Worm (Caenorhabditis elegans) whole organism, L1 larva: Measurements from ENCODE around the gene C01G6.3.

ENCODE experiments used
- aha-1 ChIP-seq: fragments of 150-350 bp; optimal IDR thresholded peaks from 2 replicates; lab custom pipeline; 2014; ENCODE audit warnings: missing biosample characterization, missing genetic modification characterization
- alr-1 ChIP-seq: fragments of 200-800 bp; sonication (Bioruptor generic); optimal IDR thresholded peaks from 2 replicates; lab custom pipeline; 2018; ENCODE audit warnings: borderline replicate concordance, mild to moderate bottlenecking, missing genetic modification characterization, missing compliant biosample characterization
- blmp-1 ChIP-seq: fragments of 150-350 bp; optimal IDR thresholded peaks from 2 replicates; lab custom pipeline; 2014; ENCODE audit warnings: missing biosample characterization, missing genetic modification characterization
- ceh-8 ChIP-seq: fragments of 200-800 bp; sonication (Bioruptor generic); optimal IDR thresholded peaks from 2 replicates; lab custom pipeline; 2018; ENCODE audit warnings: mild to moderate bottlenecking, missing genetic modification characterization, moderate library complexity, missing compliant biosample characterization
- dpl-1 ChIP-seq, 3 experiments: fragments of 150-350 bp in 2 of 3; sonication (generic microtip) in 1 of 3; optimal IDR thresholded peaks; 2 replicates each; lab custom pipeline; 2014 to 2017; ENCODE audit warnings: missing biosample characterization in 3 of 3, missing genetic modification characterization in 3 of 3, missing genetic modification reagents in 3 of 3
- efl-1 ChIP-seq, 4 experiments: fragments of 150-350 bp; optimal IDR thresholded peaks in 3 of 4; peaks in 1 of 4; 1 replicate in 1 of 4; 2 replicates in 3 of 4; lab custom pipeline; 2014; ENCODE audit warnings: missing biosample characterization in 2 of 4, missing genetic modification characterization in 2 of 4, missing genetic modification reagents in 2 of 4
- elt-2 ChIP-seq: sonication (generic microtip); optimal IDR thresholded peaks from 2 replicates; lab custom pipeline; 2016; ENCODE audit warnings: missing genetic modification characterization, mild to moderate bottlenecking, inconsistent platforms, missing compliant biosample characterization, missing genetic modification reagents
- elt-3 ChIP-seq, 6 experiments: fragments of 150-350 bp in 1 of 6; sonication (generic microtip); optimal IDR thresholded peaks; 2 replicates each; lab custom pipeline; 2017 to 2018; ENCODE audit warnings: missing biosample characterization in 6 of 6, missing genetic modification characterization in 6 of 6, inconsistent platforms in 1 of 6
- ets-5 ChIP-seq: fragments of 200-800 bp; sonication (Bioruptor generic); IDR thresholded peaks from 2 replicates; pipeline ENCODE4 v1.3.6; 2022; ENCODE audit warnings: missing genetic modification characterization, missing compliant biosample characterization
- fkh-8 ChIP-seq: sonication (generic microtip); optimal IDR thresholded peaks from 2 replicates; lab custom pipeline; 2016; ENCODE audit warnings: mild to moderate bottlenecking, missing genetic modification characterization, missing compliant biosample characterization
- grh-1 ChIP-seq: fragments of 200-800 bp; sonication (Bioruptor generic); IDR thresholded peaks from 2 replicates; pipeline ENCODE4 v1.3.6; 2022; ENCODE audit warnings: missing genetic modification reagents, missing genetic modification characterization, missing compliant biosample characterization
- lin-14 ChIP-seq: fragments of 200-800 bp; sonication (Bioruptor generic); optimal IDR thresholded peaks from 2 replicates; lab custom pipeline; 2018; ENCODE audit warnings: mild to moderate bottlenecking, missing genetic modification characterization, moderate library complexity, missing compliant biosample characterization
- lin-35 ChIP-seq, 2 experiments: fragments of 150-350 bp; optimal IDR thresholded peaks; 2 replicates each; lab custom pipeline; 2014; ENCODE audit warnings: missing biosample characterization in 2 of 2, missing genetic modification characterization in 2 of 2, missing genetic modification reagents in 2 of 2
- mab-9 ChIP-seq: fragments of 200-800 bp; sonication (Bioruptor generic); IDR thresholded peaks from 2 replicates; pipeline ENCODE4 v1.3.6; 2022; ENCODE audit warnings: missing genetic modification reagents, missing genetic modification characterization, missing compliant biosample characterization
- mdl-1 ChIP-seq, 2 experiments: fragments of 150-350 bp; optimal IDR thresholded peaks; 2 replicates each; lab custom pipeline; 2014 to 2017; ENCODE audit warnings: missing biosample characterization in 2 of 2, missing genetic modification characterization in 2 of 2, inconsistent platforms in 1 of 2
- nhr-20 ChIP-seq: sonication (generic microtip); optimal IDR thresholded peaks from 2 replicates; lab custom pipeline; 2016; ENCODE audit warnings: mild to moderate bottlenecking, missing genetic modification characterization, missing compliant biosample characterization
- nhr-237 ChIP-seq: fragments of 150-350 bp; optimal IDR thresholded peaks from 2 replicates; lab custom pipeline; 2014; ENCODE audit warnings: missing biosample characterization, missing genetic modification characterization
- nhr-71 ChIP-seq: sonication (generic microtip); optimal IDR thresholded peaks from 2 replicates; lab custom pipeline; 2016; ENCODE audit warnings: mild to moderate bottlenecking, missing genetic modification characterization, moderate library complexity, missing compliant biosample characterization
- pag-3 ChIP-seq: sonication (generic microtip); optimal IDR thresholded peaks from 2 replicates; lab custom pipeline; 2017; ENCODE audit warnings: missing genetic modification characterization, mild to moderate bottlenecking, missing compliant biosample characterization, antibody characterized with exemption, borderline replicate concordance; ENCODE audit not compliant: insufficient read depth
- pax-3 ChIP-seq: fragments of 200-800 bp; sonication (Bioruptor generic); optimal IDR thresholded peaks from 2 replicates; lab custom pipeline; 2018; ENCODE audit warnings: mild to moderate bottlenecking, missing genetic modification characterization, moderate library complexity, missing compliant biosample characterization
- rnt-1 ChIP-seq: sonication (generic microtip); optimal IDR thresholded peaks from 2 replicates; lab custom pipeline; 2016; ENCODE audit warnings: mild to moderate bottlenecking, missing genetic modification characterization, moderate library complexity, missing compliant biosample characterization
- skn-1 ChIP-seq: fragments of 150-350 bp; optimal IDR thresholded peaks from 2 replicates; lab custom pipeline; 2014; ENCODE audit warnings: missing biosample characterization, missing genetic modification characterization
- snpc-4 ChIP-seq: fragments of 150-350 bp; optimal IDR thresholded peaks from 2 replicates; lab custom pipeline; 2014; ENCODE audit warnings: missing biosample characterization, missing genetic modification characterization
- snu-23 ChIP-seq: sonication (generic microtip); optimal IDR thresholded peaks from 2 replicates; lab custom pipeline; 2016; ENCODE audit warnings: missing genetic modification characterization, missing compliant biosample characterization
- sox-4 ChIP-seq: sonication (generic microtip); optimal IDR thresholded peaks from 2 replicates; lab custom pipeline; 2016; ENCODE audit warnings: missing genetic modification characterization, missing compliant biosample characterization
- sptf-1 ChIP-seq: fragments of 150-350 bp; optimal IDR thresholded peaks from 2 replicates; lab custom pipeline; 2014; ENCODE audit warnings: missing biosample characterization, missing genetic modification characterization
- sup-37 ChIP-seq: fragments of 200-800 bp; sonication (Bioruptor generic); optimal IDR thresholded peaks from 2 replicates; lab custom pipeline; 2018; ENCODE audit warnings: mild to moderate bottlenecking, missing genetic modification characterization, missing compliant biosample characterization
- swsn-7 ChIP-seq: sonication (generic microtip); optimal IDR thresholded peaks from 2 replicates; lab custom pipeline; 2016; ENCODE audit warnings: missing genetic modification characterization, missing compliant biosample characterization
- unc-130 ChIP-seq: fragments of 150-350 bp; optimal IDR thresholded peaks from 2 replicates; lab custom pipeline; 2017; ENCODE audit warnings: missing biosample characterization, missing genetic modification characterization, inconsistent platforms
- vab-15 ChIP-seq: sonication (generic microtip); optimal IDR thresholded peaks from 2 replicates; lab custom pipeline; 2017; ENCODE audit warnings: missing genotype, mild to moderate bottlenecking, missing genetic modification characterization, missing compliant biosample characterization
- xbp-1 ChIP-seq: sonication (generic microtip); optimal IDR thresholded peaks from 2 replicates; lab custom pipeline; 2016; ENCODE audit warnings: missing genetic modification characterization, missing compliant biosample characterization

C01G6.3 gene

ce11 chrII:9269588-9269987 is at the start of gene C01G6.3:
Gene C01G6.3, plus strand, starts transcription at chrII:9269888.
- no peak for TF ChIP-seq efl-1 (optimal IDR thresholded peaks at IDR 0.05; lab: Kevin White, UChicago)
- TF ChIP-seq efl-1 (GFP tag; optimal IDR thresholded peaks at IDR 0.05 in 1 of 2; lab: Kevin White, UChicago), result no peak
- TF ChIP-seq fkh-8 (tag; lab: Kevin White, UChicago), result no peak
- no peak for TF ChIP-seq sox-4 (tag; lab: Kevin White, UChicago)
- no peak for TF ChIP-seq mdl-1 (tag; optimal IDR thresholded peaks at IDR 0.05; lab: Kevin White, UChicago)
- no peak for TF ChIP-seq alr-1 (tag; lab: Kevin White, UChicago)
- TF ChIP-seq swsn-7 (tag; lab: Kevin White, UChicago), result no peak
- no peak for TF ChIP-seq vab-15
- no peak for TF ChIP-seq mab-9 (GFP tag; lab: Robert Waterston, UW)
- no peak for TF ChIP-seq xbp-1 (tag; lab: Kevin White, UChicago)

DNA sequence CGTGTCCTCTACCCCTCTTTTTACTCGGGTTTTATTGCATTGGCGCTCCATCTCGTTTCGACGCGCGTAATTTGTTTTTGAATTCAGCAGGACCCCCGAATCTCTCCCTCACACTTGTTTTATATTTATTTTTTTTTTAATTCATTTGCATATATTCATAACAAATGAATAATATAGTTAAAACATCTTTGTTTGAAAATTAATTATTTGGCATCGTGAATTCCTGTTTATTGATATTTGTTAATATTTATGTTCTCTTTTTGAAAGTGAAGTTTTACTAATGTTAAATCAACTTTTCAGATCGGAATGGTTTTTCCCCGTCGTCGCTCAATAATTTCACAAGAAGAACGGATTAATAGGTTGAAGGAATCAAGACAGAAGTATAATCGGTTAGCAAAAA is 46.7 kb upstream of the C01G6.3 start, which contains the start of gene ZK1067.3:
Gene ZK1067.3, plus strand, starts transcription at position 301 of the 400 bp plus-strand sequence.
- TF ChIP-seq lin-35 (GFP tag; optimal IDR thresholded peaks at IDR 0.05; lab: Kevin White, UChicago) (peak in 1 of 2 experiments; percentile 5), dpl-1 (GFP tag; optimal IDR thresholded peaks at IDR 0.05; lab: Kevin White, UChicago) (peak in 1 of 3 experiments; percentile 23), unc-130 (tag; lab: Kevin White, UChicago) (no peak)

- TF ChIP-seq ceh-8, result no peak
- no peak for TF ChIP-seq efl-1 (optimal IDR thresholded peaks at IDR 0.05; lab: Kevin White, UChicago)
- TF ChIP-seq efl-1 (GFP tag; optimal IDR thresholded peaks at IDR 0.05 in 1 of 2; lab: Kevin White, UChicago), result peak in 1 of 2 experiments; percentile 55
- TF ChIP-seq fkh-8 (tag; lab: Kevin White, UChicago), result no peak
- TF ChIP-seq elt-2, result no peak
- no peak for TF ChIP-seq aha-1
- TF ChIP-seq xbp-1 (tag; lab: Kevin White, UChicago), result no peak
Measured at ce11 chrII:9227134-9227533, 42.6 kb upstream of the C01G6.3 start, which contains the start of gene abu-14. Gene abu-14, minus strand, starts transcription at chrII:9227214.

DNA sequence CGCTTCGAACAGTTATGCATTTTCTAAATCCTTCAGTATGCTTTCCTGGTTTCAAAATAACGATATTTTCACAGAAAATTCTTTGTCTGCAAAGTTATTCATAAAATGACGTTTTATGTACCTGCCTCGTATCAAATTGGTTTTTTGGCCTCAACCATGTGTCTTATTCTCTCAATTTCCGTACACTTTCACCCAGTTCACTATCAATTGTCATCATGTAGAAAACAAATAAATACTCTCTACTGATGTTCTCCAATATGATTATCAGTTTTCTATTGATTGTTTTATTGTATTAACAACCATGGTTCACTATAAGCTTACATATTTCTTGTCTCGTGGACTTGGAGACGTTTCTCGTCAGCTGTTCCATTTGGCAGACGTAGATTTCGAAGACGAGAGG is 38.4 kb upstream of the C01G6.3 start, which contains the start of gene gst-13:
Gene gst-13, plus strand, starts transcription at position 218 of the 400 bp plus-strand sequence.
- no peak for TF ChIP-seq sup-37
- no peak for TF ChIP-seq sptf-1 (tag; lab: Kevin White, UChicago)
- TF ChIP-seq elt-3 (tag; optimal IDR thresholded peaks at IDR 0.05; lab: Kevin White, UChicago), result peak in 2 of 6 experiments; percentile 8 to 46
- TF ChIP-seq pax-3 (tag; lab: Kevin White, UChicago), result no peak
- TF ChIP-seq snu-23 (GFP tag; lab: Kevin White, UChicago), result no peak
- TF ChIP-seq snpc-4 (tag; lab: Kevin White, UChicago), result no peak
- peak; percentile 61 for TF ChIP-seq elt-2
- TF ChIP-seq nhr-237, result no peak
- peak in 1 of 2 experiments; percentile 34 for TF ChIP-seq lin-35 (GFP tag; optimal IDR thresholded peaks at IDR 0.05; lab: Kevin White, UChicago)
- TF ChIP-seq pag-3 (tag; lab: Kevin White, UChicago), result no peak
- TF ChIP-seq blmp-1, result peak; percentile 64
- peak; percentile 64 for TF ChIP-seq lin-14 (GFP tag; lab: Kevin White, UChicago)
- no peak for TF ChIP-seq ets-5
- TF ChIP-seq skn-1 (tag; lab: Kevin White, UChicago), result peak; percentile 67
- TF ChIP-seq mdl-1 (tag; optimal IDR thresholded peaks at IDR 0.05; lab: Kevin White, UChicago), result no peak
- no peak for TF ChIP-seq rnt-1 (tag; lab: Kevin White, UChicago)
- peak; percentile 39 for TF ChIP-seq nhr-20
- TF ChIP-seq nhr-71 (tag; lab: Kevin White, UChicago), result peak; percentile 6

- TF ChIP-seq blmp-1 (peak; percentile 99), grh-1 (no peak)
- TF ChIP-seq, all 84 proteins: peak for 1
Measured at ce11 chrII:9232493-9232892, 37.2 kb upstream of the C01G6.3 start.
